Worm (Caenorhabditis elegans) whole organism, early embryonic: ENCODE results near the gene prdh-1.
A peak's percentile ranks its signal among the peaks of the same experiment; 100 is the strongest.

Experiments
- B0310.2 ChIP-seq: sonication (generic microtip); optimal IDR thresholded peaks from 2 replicates; lab custom pipeline; 2016; ENCODE audit warnings: mild to moderate bottlenecking, missing genetic modification characterization, missing compliant biosample characterization
- F13C5.2 ChIP-seq: sonication (generic microtip); optimal IDR thresholded peaks from 2 replicates; lab custom pipeline; 2017; ENCODE audit warnings: mild to moderate bottlenecking, missing genetic modification characterization, inconsistent platforms, missing compliant biosample characterization
- aly-1 ChIP-seq: sonication (generic microtip); optimal IDR thresholded peaks from 2 replicates; lab custom pipeline; 2016; ENCODE audit warnings: missing genetic modification characterization, missing compliant biosample characterization
- ama-1 ChIP-seq: fragments of 150-350 bp; optimal IDR thresholded peaks from 2 replicates; lab custom pipeline; 2014
- ceh-13 ChIP-seq: fragments of 200-800 bp; sonication (Bioruptor generic); optimal IDR thresholded peaks from 2 replicates; lab custom pipeline; 2018; ENCODE audit warnings: mild to moderate bottlenecking, missing genetic modification characterization, missing compliant biosample characterization
- ceh-36 ChIP-seq: sonication (generic microtip); optimal IDR thresholded peaks from 2 replicates; lab custom pipeline; 2016; ENCODE audit warnings: missing genetic modification characterization, inconsistent platforms, missing compliant biosample characterization
- ets-7 ChIP-seq: sonication (generic microtip); optimal IDR thresholded peaks from 2 replicates; lab custom pipeline; 2016; ENCODE audit warnings: missing genotype, missing genetic modification characterization, missing compliant biosample characterization
- flt-1 ChIP-seq: fragments of 200-800 bp; sonication (Bioruptor generic); IDR thresholded peaks from 2 replicates; pipeline ENCODE4 v1.3.6; 2022; ENCODE audit warnings: missing genetic modification characterization, missing compliant biosample characterization
- hmbx-1 ChIP-seq: sonication (generic microtip); optimal IDR thresholded peaks from 2 replicates; lab custom pipeline; 2016; ENCODE audit warnings: mild to moderate bottlenecking, missing genetic modification characterization, missing compliant biosample characterization
- hmg-4 ChIP-seq: fragments of 200-800 bp; sonication (Bioruptor generic); optimal IDR thresholded peaks from 2 replicates; lab custom pipeline; 2018; ENCODE audit warnings: mild to moderate bottlenecking, missing genetic modification characterization, missing compliant biosample characterization
- hnd-1 ChIP-seq: sonication (generic microtip); optimal IDR thresholded peaks from 2 replicates; lab custom pipeline; 2016; ENCODE audit warnings: missing genetic modification characterization, missing compliant biosample characterization
- pes-1 ChIP-seq: fragments of 200-800 bp; sonication (Bioruptor generic); IDR thresholded peaks from 2 replicates; pipeline ENCODE4 v1.3.6; 2022; ENCODE audit warnings: missing genetic modification reagents, missing genetic modification characterization, missing compliant biosample characterization
- scrt-1 ChIP-seq: fragments of 200-800 bp; sonication (Bioruptor generic); IDR thresholded peaks from 2 replicates; pipeline ENCODE4 v1.3.6; 2022; ENCODE audit warnings: missing genetic modification characterization, missing compliant biosample characterization
- sea-1 ChIP-seq: fragments of 200-800 bp; sonication (Bioruptor generic); conservative IDR thresholded peaks from 2 replicates; pipeline ENCODE4 v1.3.6; 2022; ENCODE audit warnings: missing genetic modification characterization, missing compliant biosample characterization
- tbx-11 ChIP-seq: fragments of 200-800 bp; sonication (Bioruptor generic); IDR thresholded peaks from 2 replicates; pipeline ENCODE4 v1.3.6; 2022; ENCODE audit warnings: missing genetic modification characterization, missing compliant biosample characterization
- tbx-37 ChIP-seq: fragments of 200-800 bp; sonication (Bioruptor generic); conservative IDR thresholded peaks from 2 replicates; pipeline ENCODE4 v1.3.6; 2022; ENCODE audit warnings: missing genetic modification reagents, missing genetic modification characterization, missing compliant biosample characterization
- tra-4 ChIP-seq: sonication (generic microtip); optimal IDR thresholded peaks from 2 replicates; lab custom pipeline; 2017; ENCODE audit warnings: missing genetic modification characterization, missing compliant biosample characterization

prdh-1 gene

ce11 chrIV:13888164-13888518, 11.7 kb upstream of the prdh-1 start:
- TF ChIP-seq aly-1 (tag; lab: Kevin White, UChicago) (no peak), tbx-37 (GFP tag; lab: Robert Waterston, UW) (no peak), ceh-36 (no peak), hmbx-1 (tag; lab: Kevin White, UChicago) (no peak), B0310.2 (tag; lab: Kevin White, UChicago) (no peak), pes-1 (GFP tag; lab: Robert Waterston, UW) (no peak), hmg-4 (GFP tag; lab: Kevin White, UChicago) (no peak), hnd-1 (tag; lab: Kevin White, UChicago) (no peak), F13C5.2 (tag; lab: Kevin White, UChicago) (no peak), flt-1 (GFP tag; lab: Robert Waterston, UW) (no peak), sea-1 (no peak), ama-1 (lab: Kevin White, UChicago) (no peak), ets-7 (tag; lab: Kevin White, UChicago) (no peak), scrt-1 (GFP tag; lab: Robert Waterston, UW) (no peak)

ce11 chrIV:13887408-13888163, 11.2 kb upstream of the prdh-1 start, which contains the start of gene lin-66:
lin-66 (plus strand) TSS chrIV:13888079.
- no peak for TF ChIP-seq tra-4 (tag; lab: Kevin White, UChicago)
- TF ChIP-seq ets-7 (tag; lab: Kevin White, UChicago): peak; percentile 28
- peak; percentile 73 for TF ChIP-seq F13C5.2 (tag; lab: Kevin White, UChicago)
- peak; percentile 26; the same call in 1 of the 2 replicates for TF ChIP-seq sea-1
- TF ChIP-seq hnd-1 (tag; lab: Kevin White, UChicago): no peak
- peak; percentile 36 for TF ChIP-seq aly-1 (tag; lab: Kevin White, UChicago)
- peak; percentile 77 for TF ChIP-seq hmg-4 (GFP tag; lab: Kevin White, UChicago)

ce11 chrIV:13883922-13884321, 7.5 kb upstream of the prdh-1 start:
- no peak for TF ChIP-seq scrt-1 (GFP tag; lab: Robert Waterston, UW)
- TF ChIP-seq pes-1 (GFP tag; lab: Robert Waterston, UW): no peak
- no peak for TF ChIP-seq hmg-4 (GFP tag; lab: Kevin White, UChicago)
- TF ChIP-seq aly-1 (tag; lab: Kevin White, UChicago): no peak
- TF ChIP-seq B0310.2 (tag; lab: Kevin White, UChicago): no peak
- TF ChIP-seq ets-7 (tag; lab: Kevin White, UChicago): no peak
- no peak for TF ChIP-seq tbx-11 (GFP tag; lab: Robert Waterston, UW)
- no peak for TF ChIP-seq ama-1 (lab: Kevin White, UChicago)
- no peak for TF ChIP-seq ceh-13
- TF ChIP-seq hmbx-1 (tag; lab: Kevin White, UChicago): no peak
- no peak for TF ChIP-seq hnd-1 (tag; lab: Kevin White, UChicago)
- TF ChIP-seq tbx-37 (GFP tag; lab: Robert Waterston, UW): no peak
- TF ChIP-seq F13C5.2 (tag; lab: Kevin White, UChicago): no peak
- no peak for TF ChIP-seq flt-1 (GFP tag; lab: Robert Waterston, UW)
- TF ChIP-seq ceh-36: no peak
- TF ChIP-seq tra-4 (tag; lab: Kevin White, UChicago): no peak
- TF ChIP-seq sea-1: no peak

- TF ChIP-seq scrt-1 (GFP tag; lab: Robert Waterston, UW) (no peak), pes-1 (GFP tag; lab: Robert Waterston, UW) (no peak), tbx-37 (GFP tag; lab: Robert Waterston, UW) (no peak), ets-7 (tag; lab: Kevin White, UChicago) (no peak), B0310.2 (tag; lab: Kevin White, UChicago) (no peak), tbx-11 (GFP tag; lab: Robert Waterston, UW) (no peak), hnd-1 (tag; lab: Kevin White, UChicago) (no peak), ceh-13 (no peak), ceh-36 (no peak), ama-1 (lab: Kevin White, UChicago) (no peak), sea-1 (no peak), hmg-4 (GFP tag; lab: Kevin White, UChicago) (no peak), tra-4 (tag; lab: Kevin White, UChicago) (no peak), F13C5.2 (tag; lab: Kevin White, UChicago) (no peak), flt-1 (GFP tag; lab: Robert Waterston, UW) (no peak), hmbx-1 (tag; lab: Kevin White, UChicago) (no peak), aly-1 (tag; lab: Kevin White, UChicago) (no peak)
Measured at ce11 chrIV:13882573-13882972, 6.2 kb upstream of the prdh-1 start, which contains the start of gene thoc-7. thoc-7 (plus strand) TSS chrIV:13882734.

ce11 chrIV:13881754-13882275, 5.4 kb upstream of the prdh-1 start, which contains the start of gene rpl-29:
rpl-29 (plus strand) TSS chrIV:13882225.
- no peak for TF ChIP-seq sea-1
- no peak for TF ChIP-seq aly-1 (tag; lab: Kevin White, UChicago)
- no peak for TF ChIP-seq hnd-1 (tag; lab: Kevin White, UChicago)
- TF ChIP-seq F13C5.2 (tag; lab: Kevin White, UChicago): peak; percentile 41
- TF ChIP-seq scrt-1 (GFP tag; lab: Robert Waterston, UW): no peak
- TF ChIP-seq ama-1 (lab: Kevin White, UChicago): no peak

- TF ChIP-seq aly-1 (tag; lab: Kevin White, UChicago) (no peak), tra-4 (tag; lab: Kevin White, UChicago) (no peak), F13C5.2 (tag; lab: Kevin White, UChicago) (no peak), ceh-13 (no peak), B0310.2 (tag; lab: Kevin White, UChicago) (no peak), tbx-11 (GFP tag; lab: Robert Waterston, UW) (no peak), hmbx-1 (tag; lab: Kevin White, UChicago) (no peak), ceh-36 (no peak), sea-1 (no peak), ets-7 (tag; lab: Kevin White, UChicago) (no peak), scrt-1 (GFP tag; lab: Robert Waterston, UW) (no peak), flt-1 (GFP tag; lab: Robert Waterston, UW) (no peak), hmg-4 (GFP tag; lab: Kevin White, UChicago) (no peak), pes-1 (GFP tag; lab: Robert Waterston, UW) (no peak), ama-1 (lab: Kevin White, UChicago) (no peak), hnd-1 (tag; lab: Kevin White, UChicago) (no peak), tbx-37 (GFP tag; lab: Robert Waterston, UW) (no peak)
Measured at ce11 chrIV:13880803-13881202, 4.4 kb upstream of the prdh-1 start.
